Worm (Caenorhabditis elegans): ENCODE measurements around the gene glr-2.

The glr-2 gene

DNA sequence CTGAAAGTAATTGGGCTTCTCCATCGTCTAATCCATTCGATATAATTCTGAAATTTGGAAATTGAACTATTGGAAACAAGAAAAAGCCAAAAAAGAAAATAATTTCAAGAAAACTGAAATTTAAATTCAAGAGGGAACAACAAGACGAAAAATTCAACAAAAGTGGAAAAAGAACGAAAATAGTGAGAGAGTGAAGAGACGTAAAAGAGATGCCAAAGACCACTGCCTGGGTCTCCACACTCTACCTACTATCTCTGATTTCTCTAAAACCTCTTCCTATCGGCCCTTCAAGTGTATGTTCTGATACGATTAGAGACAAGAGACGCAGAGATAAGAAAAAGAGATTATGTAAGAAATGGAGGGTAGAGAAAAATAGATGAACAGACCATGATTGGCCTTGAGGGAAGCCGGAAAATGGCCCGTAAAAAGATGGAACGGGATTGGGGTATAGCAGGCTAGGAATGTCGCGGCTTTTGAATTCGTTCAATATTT, 9.0 kb upstream of the glr-2 start, which contains the start of gene ogt-1 (continued):
- TF ChIP-seq aptf-3 (GFP tag; IDR thresholded peaks at IDR 0.05) (no peak), nfyb-1 (GFP tag; IDR thresholded peaks at IDR 0.05) (peak; percentile 57), K12H6.12 (tag; optimal IDR thresholded peaks at IDR 0.05) (peak; percentile 63), tlf-1 (GFP tag; optimal IDR thresholded peaks at IDR 0.05) (no peak), Y79H2A.3 (GFP tag; conservative IDR thresholded peaks at IDR 0.05) (no peak), pha-4 (tag; optimal IDR thresholded peaks at IDR 0.05) (no peak), ztf-3 (GFP tag; optimal IDR thresholded peaks at IDR 0.05) (no peak), repo-1 (tag; optimal IDR thresholded peaks at IDR 0.05) (peak; percentile 4), ZK185.1 (tag; optimal IDR thresholded peaks at IDR 0.05; ENCODE audit: poor library complexity, severe bottlenecking) (peak; percentile 32), ztf-6 (GFP tag; IDR thresholded peaks at IDR 0.05) (no peak), ceh-27 (GFP tag; optimal IDR thresholded peaks at IDR 0.05) (peak; percentile 76), hrde-1 (tag; optimal IDR thresholded peaks at IDR 0.05; ENCODE audit: borderline replicate concordance) (no peak), cebp-1 (GFP tag; IDR thresholded peaks at IDR 0.05) (no peak), cebp-1 (tag; optimal IDR thresholded peaks at IDR 0.05) (peak; percentile 67), madf-6 (GFP tag; IDR thresholded peaks at IDR 0.05) (no peak), B0336.3 (GFP tag; IDR thresholded peaks at IDR 0.05) (0 out of 2 replicates have a peak, but pooled peaks have one; percentile 38), snpc-1.3 (tag; optimal IDR thresholded peaks at IDR 0.05; ENCODE audit: insufficient read depth) (no peak), akir-1 (GFP tag; optimal IDR thresholded peaks at IDR 0.05) (no peak), ceh-91 (GFP tag; IDR thresholded peaks at IDR 0.05) (no peak), bed-1 (GFP tag; IDR thresholded peaks at IDR 0.05) (no peak), somi-1 (GFP tag; optimal IDR thresholded peaks at IDR 0.05) (no peak), dpl-1 (GFP tag; optimal IDR thresholded peaks at IDR 0.05) (no peak), unc-130 (GFP tag; optimal IDR thresholded peaks at IDR 0.05) (no peak), attf-6 (GFP tag; IDR thresholded peaks at IDR 0.05) (no peak), F22D6.2 (tag; optimal IDR thresholded peaks at IDR 0.05) (no peak), lin-54 (GFP tag; optimal IDR thresholded peaks at IDR 0.05) (peak; percentile 55), nhr-90 (tag; optimal IDR thresholded peaks at IDR 0.05) (no peak), ztf-26 (tag; optimal IDR thresholded peaks at IDR 0.05) (peak; percentile 59), aptf-2 (GFP tag; conservative IDR thresholded peaks at IDR 0.05) (peak; percentile 59), xnd-1 (tag; optimal IDR thresholded peaks at IDR 0.05) (no peak), D2030.7 (GFP tag; IDR thresholded peaks at IDR 0.05) (no peak), nhr-27 (tag; optimal IDR thresholded peaks at IDR 0.05) (no peak), snpc-1.1 (tag; optimal IDR thresholded peaks at IDR 0.05; ENCODE audit: insufficient read depth) (no peak), lsl-1 (GFP tag; optimal IDR thresholded peaks at IDR 0.05) (no peak), sptf-2 (GFP tag; optimal IDR thresholded peaks at IDR 0.05) (no peak), ets-4 (GFP tag; optimal IDR thresholded peaks at IDR 0.05) (no peak), zfh-2 (GFP tag; conservative IDR thresholded peaks at IDR 0.05) (no peak), ceh-40 (GFP tag; IDR thresholded peaks at IDR 0.05) (no peak), Y67H2A.10 (GFP tag; conservative IDR thresholded peaks at IDR 0.05) (no peak), athp-1 (tag; optimal IDR thresholded peaks at IDR 0.05) (peak; percentile 13), dox-1 (GFP tag; IDR thresholded peaks at IDR 0.05) (peak; percentile 65), nhr-120 (GFP tag; IDR thresholded peaks at IDR 0.05) (no peak), madf-3 (GFP tag; IDR thresholded peaks at IDR 0.05) (no peak), ccch-3 (GFP tag; optimal IDR thresholded peaks at IDR 0.05) (no peak), sea-2 (GFP tag; IDR thresholded peaks at IDR 0.05) (no peak), pbrm-1 (GFP tag; IDR thresholded peaks at IDR 0.05) (peak; percentile 42; the same call in 1 of the 2 replicates), ztf-18 (tag; optimal IDR thresholded peaks at IDR 0.05) (no peak), mxl-1 (tag; optimal IDR thresholded peaks at IDR 0.05) (no peak), T26A5.8 (tag; optimal IDR thresholded peaks at IDR 0.05) (no peak)
